Worm (Caenorhabditis elegans) whole organism, young adult: ENCODE data around the gene C36A4.11.

Source experiments
- B0035.1 ChIP-seq: sonication (generic microtip); optimal IDR thresholded peaks from 2 replicates; lab custom pipeline; 2016; ENCODE audit warnings: missing genetic modification characterization, mild to moderate bottlenecking, missing compliant biosample characterization, missing genotype, missing genetic modification reagents
- C17E4.6 ChIP-seq: fragments of 200-800 bp; sonication (Bioruptor generic); IDR thresholded peaks from 2 replicates; pipeline ENCODE4 v1.3.6; 2022; ENCODE audit warnings: missing genetic modification reagents, missing genetic modification characterization, missing compliant biosample characterization
- F10E7.11 ChIP-seq: sonication (generic microtip); optimal IDR thresholded peaks from 2 replicates; lab custom pipeline; 2017; ENCODE audit warnings: mild to moderate bottlenecking, missing genetic modification characterization, moderate library complexity, missing compliant biosample characterization
- F22D6.2 ChIP-seq: sonication (generic microtip); optimal IDR thresholded peaks from 2 replicates; lab custom pipeline; 2016; ENCODE audit warnings: mild to moderate bottlenecking, missing genetic modification characterization, missing compliant biosample characterization
- F39B2.1 ChIP-seq: fragments of 200-800 bp; sonication (Bioruptor generic); IDR thresholded peaks from 2 replicates; pipeline ENCODE4 v1.3.6; 2022; ENCODE audit warnings: missing genetic modification reagents, missing genetic modification characterization, missing compliant biosample characterization
- F57C9.4 ChIP-seq: sonication (generic microtip); optimal IDR thresholded peaks from 2 replicates; lab custom pipeline; 2017; ENCODE audit warnings: mild to moderate bottlenecking, missing genetic modification characterization, missing compliant biosample characterization
- K11D2.4 ChIP-seq: fragments of 200-800 bp; sonication (Bioruptor generic); IDR thresholded peaks from 2 replicates; pipeline ENCODE4 v1.3.6; 2022; ENCODE audit warnings: missing genetic modification reagents, missing genetic modification characterization, missing compliant biosample characterization
- ZK185.1 ChIP-seq: sonication (generic microtip); optimal IDR thresholded peaks from 2 replicates; lab custom pipeline; 2016; ENCODE audit warnings: mild to moderate bottlenecking, missing genetic modification characterization, missing compliant biosample characterization; ENCODE audit not compliant: poor library complexity, severe bottlenecking
- athp-1 ChIP-seq: sonication (generic microtip); optimal IDR thresholded peaks from 2 replicates; lab custom pipeline; 2017; ENCODE audit warnings: mild to moderate bottlenecking, missing genetic modification characterization, missing compliant biosample characterization
- attf-5 ChIP-seq: fragments of 200-800 bp; sonication (Bioruptor generic); optimal IDR thresholded peaks from 2 replicates; lab custom pipeline; 2018; ENCODE audit warnings: mild to moderate bottlenecking, missing genetic modification characterization, missing compliant biosample characterization
- attf-6 ChIP-seq: fragments of 200-800 bp; sonication (Bioruptor generic); IDR thresholded peaks from 2 replicates; pipeline ENCODE4 v1.3.6; 2022; ENCODE audit warnings: missing genetic modification reagents, missing genetic modification characterization, missing compliant biosample characterization
- bed-1 ChIP-seq: fragments of 200-800 bp; sonication (Bioruptor generic); IDR thresholded peaks from 2 replicates; pipeline ENCODE4 v1.3.6; 2022; ENCODE audit warnings: missing genetic modification reagents, missing genetic modification characterization, missing compliant biosample characterization
- bed-2 ChIP-seq: fragments of 200-800 bp; sonication (Bioruptor generic); IDR thresholded peaks from 2 replicates; pipeline ENCODE4 v1.3.6; 2022; ENCODE audit warnings: missing genetic modification reagents, missing genetic modification characterization, missing compliant biosample characterization
- ceh-27 ChIP-seq: fragments of 200-800 bp; sonication (Bioruptor generic); optimal IDR thresholded peaks from 2 replicates; lab custom pipeline; 2018; ENCODE audit warnings: mild to moderate bottlenecking, missing genetic modification characterization, moderate library complexity, missing compliant biosample characterization
- ceh-91 ChIP-seq: fragments of 200-800 bp; sonication (Bioruptor generic); IDR thresholded peaks from 2 replicates; pipeline ENCODE4 v1.3.6; 2022; ENCODE audit warnings: missing genetic modification reagents, missing genetic modification characterization, missing compliant biosample characterization
- dpff-1 ChIP-seq: sonication (generic microtip); optimal IDR thresholded peaks from 2 replicates; lab custom pipeline; 2017; ENCODE audit warnings: mild to moderate bottlenecking, missing genetic modification characterization, missing compliant biosample characterization
- efl-1 ChIP-seq: fragments of 150-350 bp; optimal IDR thresholded peaks from 2 replicates; lab custom pipeline; 2014; ENCODE audit warnings: missing biosample characterization, missing genetic modification reagents, missing genetic modification characterization
- ekl-4 ChIP-seq: fragments of 200-800 bp; sonication (Bioruptor generic); IDR thresholded peaks from 2 replicates; pipeline ENCODE4 v1.3.6; 2022; ENCODE audit warnings: missing genetic modification reagents, missing genetic modification characterization, missing compliant biosample characterization
- ets-4 ChIP-seq: fragments of 200-800 bp; sonication (Bioruptor generic); optimal IDR thresholded peaks from 2 replicates; lab custom pipeline; 2018; ENCODE audit warnings: mild to moderate bottlenecking, missing genetic modification characterization, missing compliant biosample characterization
- him-1 ChIP-seq: sonication (generic microtip); optimal IDR thresholded peaks from 2 replicates; lab custom pipeline; 2016; ENCODE audit warnings: missing genotype, missing genetic modification reagents, missing genetic modification characterization, missing compliant biosample characterization
- hsf-1 ChIP-seq: fragments of 200-800 bp; sonication (Bioruptor generic); IDR thresholded peaks from 2 replicates; pipeline ENCODE4 v1.3.6; 2022; ENCODE audit warnings: missing genetic modification reagents, missing genetic modification characterization, missing compliant biosample characterization
- lag-1 ChIP-seq: fragments of 200-800 bp; sonication (Bioruptor generic); IDR thresholded peaks from 2 replicates; pipeline ENCODE4 v1.3.6; 2022; ENCODE audit warnings: missing genetic modification reagents, missing genetic modification characterization, missing compliant biosample characterization
- let-607 ChIP-seq, 2 experiments: fragments of 200-800 bp in 1 of 2; sonication (Bioruptor generic) in 1 of 2; sonication (generic microtip) in 1 of 2; optimal IDR thresholded peaks; 2 replicates each; lab custom pipeline; 2016 to 2018; ENCODE audit warnings: mild to moderate bottlenecking in 2 of 2, missing compliant biosample characterization in 2 of 2, missing genetic modification characterization in 2 of 2, moderate library complexity in 2 of 2, missing genotype in 1 of 2
- lin-26 ChIP-seq: fragments of 200-800 bp; sonication (Bioruptor generic); IDR thresholded peaks from 2 replicates; pipeline ENCODE4 v1.3.6; 2022; ENCODE audit warnings: missing genetic modification reagents, missing genetic modification characterization, missing compliant biosample characterization
- lin-35 ChIP-seq, 3 experiments: fragments of 150-350 bp in 2 of 3; sonication (generic microtip) in 1 of 3; optimal IDR thresholded peaks; 2 replicates each; lab custom pipeline; 2014 to 2018; ENCODE audit warnings: missing biosample characterization in 3 of 3, missing genetic modification characterization in 3 of 3, missing genetic modification reagents in 3 of 3
- lsy-27 ChIP-seq: sonication (generic microtip); optimal IDR thresholded peaks from 2 replicates; lab custom pipeline; 2017; ENCODE audit warnings: missing genetic modification characterization, mild to moderate bottlenecking, missing compliant biosample characterization, antibody characterized with exemption, missing genotype, borderline replicate concordance; ENCODE audit not compliant: insufficient read depth
- madf-10 ChIP-seq: sonication (generic microtip); optimal IDR thresholded peaks from 2 replicates; lab custom pipeline; 2016; ENCODE audit warnings: mild to moderate bottlenecking, missing genetic modification characterization, missing compliant biosample characterization
- mcd-1 ChIP-seq: fragments of 200-800 bp; sonication (Bioruptor generic); IDR thresholded peaks from 2 replicates; pipeline ENCODE4 v1.3.6; 2022; ENCODE audit warnings: missing genetic modification reagents, missing genetic modification characterization, missing compliant biosample characterization
- nfya-1 ChIP-seq: sonication (generic microtip); optimal IDR thresholded peaks from 2 replicates; lab custom pipeline; 2017; ENCODE audit warnings: antibody characterized with exemption, missing compliant biosample characterization, missing genetic modification characterization, borderline replicate concordance; ENCODE audit not compliant: insufficient read depth
- nhr-80 ChIP-seq: sonication (generic microtip); optimal IDR thresholded peaks from 2 replicates; lab custom pipeline; 2016; ENCODE audit warnings: missing genetic modification characterization, missing compliant biosample characterization
- nhr-90 ChIP-seq: sonication (generic microtip); optimal IDR thresholded peaks from 2 replicates; lab custom pipeline; 2016; ENCODE audit warnings: missing genotype, mild to moderate bottlenecking, missing genetic modification characterization, missing compliant biosample characterization
- pha-4 ChIP-seq: fragments of 150-350 bp; sonication (generic microtip); optimal IDR thresholded peaks from 2 replicates; lab custom pipeline; 2014; ENCODE audit warnings: missing biosample characterization, missing genetic modification reagents, missing genetic modification characterization
- rec-8 ChIP-seq, 2 experiments: sonication (generic microtip); optimal IDR thresholded peaks; 2 replicates each; lab custom pipeline; 2016; ENCODE audit warnings: mild to moderate bottlenecking in 2 of 2, missing genetic modification characterization in 2 of 2, missing genetic modification reagents in 2 of 2, missing genotype in 2 of 2, missing biosample characterization in 1 of 2, missing compliant biosample characterization in 1 of 2, moderate library complexity in 1 of 2
- repo-1 ChIP-seq: sonication (generic microtip); optimal IDR thresholded peaks from 2 replicates; lab custom pipeline; 2017; ENCODE audit warnings: mild to moderate bottlenecking, missing genetic modification characterization, missing compliant biosample characterization
- snpc-1.1 ChIP-seq: sonication (generic microtip); optimal IDR thresholded peaks from 2 replicates; lab custom pipeline; 2017; ENCODE audit warnings: missing genetic modification characterization, mild to moderate bottlenecking, missing compliant biosample characterization, antibody characterized with exemption, moderate library complexity, missing genotype, missing genetic modification reagents; ENCODE audit not compliant: insufficient read depth
- snpc-4 ChIP-seq, 5 experiments: fragments of 150-350 bp in 1 of 5; sonication (generic microtip) in 4 of 5; optimal IDR thresholded peaks; 2 replicates each; lab custom pipeline; 2014 to 2018; ENCODE audit warnings: missing genetic modification characterization in 5 of 5, missing biosample characterization in 3 of 5, antibody characterized with exemption in 2 of 5, mild to moderate bottlenecking in 2 of 5, missing compliant biosample characterization in 2 of 5, missing genotype in 2 of 5, moderate library complexity in 2 of 5, missing genetic modification reagents in 1 of 5
- somi-1 ChIP-seq: fragments of 200-800 bp; sonication (Bioruptor generic); optimal IDR thresholded peaks from 2 replicates; lab custom pipeline; 2018; ENCODE audit warnings: mild to moderate bottlenecking, missing genetic modification characterization, missing compliant biosample characterization
- tlf-1 ChIP-seq: fragments of 200-800 bp; sonication (Bioruptor generic); optimal IDR thresholded peaks from 2 replicates; lab custom pipeline; 2018; ENCODE audit warnings: mild to moderate bottlenecking, missing genetic modification characterization, missing compliant biosample characterization
- zfh-2 ChIP-seq: fragments of 200-800 bp; sonication (Bioruptor generic); conservative IDR thresholded peaks from 2 replicates; pipeline ENCODE4 v1.3.6; 2022; ENCODE audit warnings: missing genetic modification reagents, missing genetic modification characterization, missing compliant biosample characterization
- ztf-26 ChIP-seq: sonication (generic microtip); optimal IDR thresholded peaks from 2 replicates; lab custom pipeline; 2017; ENCODE audit warnings: missing genetic modification characterization, missing compliant biosample characterization
- ztf-3 ChIP-seq: fragments of 200-800 bp; sonication (Bioruptor generic); optimal IDR thresholded peaks from 2 replicates; lab custom pipeline; 2018; ENCODE audit warnings: mild to moderate bottlenecking, missing genetic modification characterization, missing compliant biosample characterization

The C36A4.11 gene

ce11 chrIII:3801379-3801894 is 38.9 kb upstream of the C36A4.11 start (continued):
- TF ChIP-seq madf-10: peak; percentile 86
- peak; percentile 25 for TF ChIP-seq snpc-4 (GFP tag; optimal IDR thresholded peaks at IDR 0.05; lab: Kevin White, UChicago)
- peak in 3 of 4 experiments; percentile 49 to 78 (median 64) for TF ChIP-seq snpc-4 (tag; optimal IDR thresholded peaks at IDR 0.05; lab: Kevin White, UChicago)
- TF ChIP-seq B0035.1: peak; percentile 77
- TF ChIP-seq lsy-27 (tag; lab: Kevin White, UChicago): no peak
- TF ChIP-seq ekl-4 (GFP tag; lab: Robert Waterston, UW): peak; percentile 91
- TF ChIP-seq zfh-2: peak; percentile 96
- TF ChIP-seq ztf-26: peak; percentile 94
- peak; percentile 98 for TF ChIP-seq somi-1 (GFP tag; lab: Kevin White, UChicago)
- TF ChIP-seq let-607 (tag; optimal IDR thresholded peaks at IDR 0.05; lab: Kevin White, UChicago): peak in 1 of 2 experiments; percentile 83
- peak; percentile 30 for TF ChIP-seq nhr-90 (tag; lab: Kevin White, UChicago)
- no peak for TF ChIP-seq ceh-91 (GFP tag; lab: Robert Waterston, UW)
- TF ChIP-seq ets-4 (GFP tag; lab: Kevin White, UChicago): no peak
- 0 out of 2 replicates have a peak, but pooled peaks have one; percentile 56 for TF ChIP-seq C17E4.6 (GFP tag; lab: Robert Waterston, UW)
- no peak for TF ChIP-seq bed-1
- peak; percentile 88 for TF ChIP-seq ZK185.1 (tag; lab: Kevin White, UChicago)
- TF ChIP-seq rec-8 (tag; optimal IDR thresholded peaks at IDR 0.05; lab: Kevin White, UChicago): peak in 1 of 2 experiments; percentile 5
- no peak for TF ChIP-seq him-1
- TF ChIP-seq attf-6 (GFP tag; lab: Robert Waterston, UW): no peak
- TF ChIP-seq repo-1: peak; percentile 69
- TF ChIP-seq F57C9.4 (tag; lab: Kevin White, UChicago): no peak
- TF ChIP-seq athp-1: peak; percentile 82
- TF ChIP-seq K11D2.4: peak; percentile 89
- TF ChIP-seq hsf-1: peak; percentile 85
- TF ChIP-seq ztf-3 (GFP tag; lab: Kevin White, UChicago): peak; percentile 77
- TF ChIP-seq nhr-80: peak; percentile 72
- no peak for TF ChIP-seq lag-1 (GFP tag; lab: Robert Waterston, UW)
- peak; percentile 5 for TF ChIP-seq snpc-1.1 (tag; lab: Kevin White, UChicago)
- TF ChIP-seq tlf-1 (GFP tag; lab: Kevin White, UChicago): peak; percentile 74
- no peak for TF ChIP-seq F39B2.1 (GFP tag; lab: Robert Waterston, UW)
- no peak for TF ChIP-seq bed-2 (GFP tag; lab: Robert Waterston, UW)
- peak; percentile 89 for TF ChIP-seq attf-5 (GFP tag; lab: Kevin White, UChicago)
- peak; percentile 82 for TF ChIP-seq pha-4 (tag; lab: Kevin White, UChicago)
- no peak for TF ChIP-seq efl-1 (GFP tag; lab: Kevin White, UChicago)
- peak; percentile 70; the same call in 1 of the 2 replicates for TF ChIP-seq lin-26
- TF ChIP-seq nfya-1: no peak
- peak; percentile 43 for TF ChIP-seq F10E7.11 (tag; lab: Kevin White, UChicago)
- TF ChIP-seq lin-35 (GFP tag; optimal IDR thresholded peaks at IDR 0.05; lab: Kevin White, UChicago): peak in 2 of 3 experiments; percentile 22 to 88
- TF ChIP-seq F22D6.2 (tag; lab: Kevin White, UChicago): peak; percentile 71
- TF ChIP-seq dpff-1 (tag; lab: Kevin White, UChicago): peak; percentile 53
- peak; percentile 93 for TF ChIP-seq ceh-27 (GFP tag; lab: Kevin White, UChicago)
- TF ChIP-seq mcd-1 (GFP tag; lab: Robert Waterston, UW): peak; percentile 78
- TF ChIP-seq, all 124 proteins: peak for 59
